Fruit fly (Drosophila melanogaster): Measurements from ENCODE around the gene CG13386.

CG13386 gene

dm6 chr2L:8362273-8362954, 36.4 kb upstream of the CG13386 start, which contains the start of gene CG7627 (continued):
- peak; percentile 12 to 57 for TF ChIP-seq salr (GFP tag; optimal IDR thresholded peaks at IDR 0.05)
- peak; percentile 78 for TF ChIP-seq Sox102F (GFP tag; optimal IDR thresholded peaks at IDR 0.05)
- peak; percentile 47 for TF ChIP-seq dsx (GFP tag; optimal IDR thresholded peaks at IDR 0.05; ENCODE audit: poor library complexity, severe bottlenecking)
- peak; percentile 53 for TF ChIP-seq spab (GFP tag; optimal IDR thresholded peaks at IDR 0.05)
- TF ChIP-seq CG6792 (GFP tag; optimal IDR thresholded peaks at IDR 0.05) = peak; percentile 60
- peak; percentile 73 for TF ChIP-seq net (GFP tag; optimal IDR thresholded peaks at IDR 0.05)
- peak; percentile 80 for TF ChIP-seq lz (GFP tag; optimal IDR thresholded peaks at IDR 0.05)
- TF ChIP-seq Blimp-1 (GFP tag; optimal IDR thresholded peaks at IDR 0.05) = peak; percentile 46
- TF ChIP-seq OdsH (GFP tag; optimal IDR thresholded peaks at IDR 0.05) = peak; percentile 65
- peak; percentile 78 for TF ChIP-seq eg (GFP tag; IDR thresholded peaks at IDR 0.05)
- TF ChIP-seq esn (GFP tag; optimal IDR thresholded peaks at IDR 0.05) = peak; percentile 84
- TF ChIP-seq topi (GFP tag; optimal IDR thresholded peaks at IDR 0.05) = peak; percentile 71
- no peak for TF ChIP-seq fd85E (GFP tag; optimal IDR thresholded peaks at IDR 0.05)
- peak; percentile 51 for TF ChIP-seq CG3032 (tag; optimal IDR thresholded peaks at IDR 0.05)
- peak; percentile 74 for TF ChIP-seq pdm3 (GFP tag; optimal IDR thresholded peaks at IDR 0.05)
- peak; percentile 68 for TF ChIP-seq Smox (GFP tag; optimal IDR thresholded peaks at IDR 0.05)
- peak; percentile 16 for TF ChIP-seq Lpt (GFP tag; optimal IDR thresholded peaks at IDR 0.05)

- no peak for TF ChIP-seq CG11902 (GFP tag; optimal IDR thresholded peaks at IDR 0.05)
- no peak for TF ChIP-seq fkh (GFP tag; optimal IDR thresholded peaks at IDR 0.05)
- TF ChIP-seq eg (GFP tag; IDR thresholded peaks at IDR 0.05) = peak; percentile 6; the same call in 2 of the 3 replicates
- TF ChIP-seq CG9139 (GFP tag; optimal IDR thresholded peaks at IDR 0.05) = no peak
- no peak for TF ChIP-seq esn (GFP tag; optimal IDR thresholded peaks at IDR 0.05)
- no peak for TF ChIP-seq Gug (GFP tag; IDR thresholded peaks at IDR 0.05)
- TF ChIP-seq salr (GFP tag; optimal IDR thresholded peaks at IDR 0.05) = peak in 1 of 2 experiments; percentile 24
- TF ChIP-seq Lpt (GFP tag; optimal IDR thresholded peaks at IDR 0.05) = no peak
These were observed 35.9 kb upstream of the CG13386 start for dm6 chr2L:8362955-8363285.

dm6 chr2L:8364006-8364956, 34.5 kb upstream of the CG13386 start, which contains the start of the genes RpS13 and CSN8:
Gene RpS13 (minus strand): TSS chr2L:8364662.
Gene CSN8 (plus strand): TSS chr2L:8364855.
- TF ChIP-seq ss (GFP tag; optimal IDR thresholded peaks at IDR 0.05) (peak in 1 of 2 experiments; percentile 9), fkh (GFP tag; optimal IDR thresholded peaks at IDR 0.05) (peak; percentile 53), eg (GFP tag; IDR thresholded peaks at IDR 0.05) (no peak), CG1621 (tag; optimal IDR thresholded peaks at IDR 0.05) (peak; percentile 49), CG8119 (GFP tag; IDR thresholded peaks at IDR 0.05) (0 out of 3 replicates have a peak, but pooled peaks have one; percentile 18), topi (GFP tag; optimal IDR thresholded peaks at IDR 0.05) (peak; percentile 8), dsx (GFP tag; optimal IDR thresholded peaks at IDR 0.05; ENCODE audit: poor library complexity, severe bottlenecking) (no peak), CG15336 (GFP tag; IDR thresholded peaks at IDR 0.05) (no peak), Sox14 (GFP tag; optimal IDR thresholded peaks at IDR 0.05) (peak; percentile 34), lz (GFP tag; optimal IDR thresholded peaks at IDR 0.05) (peak; percentile 15), Hr39 (GFP tag; optimal IDR thresholded peaks at IDR 0.05) (peak; percentile 7), achi (GFP tag; optimal IDR thresholded peaks at IDR 0.05) (peak; percentile 100), CG10669 (GFP tag; optimal IDR thresholded peaks at IDR 0.05) (no peak), Eip78C (GFP tag) (peak; percentile 59), Met (GFP tag; optimal IDR thresholded peaks at IDR 0.05) (peak; percentile 16), Smox (GFP tag; optimal IDR thresholded peaks at IDR 0.05) (peak; percentile 7), esn (GFP tag; optimal IDR thresholded peaks at IDR 0.05) (peak; percentile 36)
